Fruit fly (Drosophila melanogaster): ENCODE results near the gene CG4278.

CG4278 gene

DNA sequence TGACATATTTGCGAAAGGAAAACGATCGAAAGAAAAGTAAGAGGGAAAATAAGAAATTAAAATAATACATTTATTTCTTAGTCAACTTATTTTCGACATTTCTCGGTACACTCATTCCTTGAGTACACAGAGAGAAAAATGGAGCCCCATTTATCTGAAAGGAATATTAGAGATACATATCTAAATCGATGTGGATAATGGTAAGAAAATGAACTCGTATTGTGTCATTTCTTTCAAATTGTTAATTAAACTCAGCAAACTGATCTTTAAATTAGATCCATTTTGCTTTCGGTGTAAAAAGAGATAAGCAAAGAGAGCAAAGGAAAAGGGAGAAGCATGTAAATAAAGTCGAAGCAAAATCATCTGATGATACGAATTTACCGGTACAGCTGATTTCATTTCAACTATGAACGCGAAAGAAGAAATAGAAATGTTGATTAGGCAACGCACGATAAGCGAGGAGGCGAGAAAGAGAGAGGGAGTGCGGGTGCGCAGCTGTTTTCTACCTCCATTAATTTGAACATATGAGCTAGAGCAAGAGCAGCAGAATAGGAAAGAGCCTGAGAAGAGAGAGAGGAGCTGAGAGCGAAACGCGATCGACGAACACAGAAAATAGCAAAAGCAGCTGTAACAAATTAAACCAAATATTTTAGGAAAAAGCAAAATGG lies 41.0 kb upstream of the CG4278 start (continued):
- TF ChIP-seq CG10669 (GFP tag; optimal IDR thresholded peaks at IDR 0.05) = peak; percentile 87
- peak; percentile 83 for TF ChIP-seq CG1621 (tag; optimal IDR thresholded peaks at IDR 0.05)
- peak; percentile 22 for TF ChIP-seq fkh (GFP tag; optimal IDR thresholded peaks at IDR 0.05)
- peak; percentile 86 for TF ChIP-seq Ets96B (tag; optimal IDR thresholded peaks at IDR 0.05)
- peak in 1 of 2 experiments; percentile 70 for TF ChIP-seq ss (GFP tag; optimal IDR thresholded peaks at IDR 0.05)
- peak; percentile 91 for TF ChIP-seq OdsH (GFP tag; optimal IDR thresholded peaks at IDR 0.05)
- TF ChIP-seq cyc (GFP tag; optimal IDR thresholded peaks at IDR 0.05) = peak; percentile 92
- no peak for TF ChIP-seq CG6163 (GFP tag; IDR thresholded peaks at IDR 0.05)
- TF ChIP-seq Eip78C (GFP tag) = peak; percentile 97
- peak; percentile 82 for TF ChIP-seq Eip93F (GFP tag; optimal IDR thresholded peaks at IDR 0.05)
- TF ChIP-seq achi (GFP tag; optimal IDR thresholded peaks at IDR 0.05) = peak; percentile 83
- TF ChIP-seq CG10631 (GFP tag; optimal IDR thresholded peaks at IDR 0.05) = peak; percentile 87
- TF ChIP-seq CG6808 (GFP tag; optimal IDR thresholded peaks at IDR 0.05) = peak; percentile 69
- peak; percentile 71 for TF ChIP-seq dac (GFP tag; optimal IDR thresholded peaks at IDR 0.05)
- TF ChIP-seq CG6792 (GFP tag; optimal IDR thresholded peaks at IDR 0.05) = peak; percentile 85
- TF ChIP-seq dsx (GFP tag; optimal IDR thresholded peaks at IDR 0.05; ENCODE audit: poor library complexity, severe bottlenecking) = peak; percentile 75
- peak; percentile 85 for TF ChIP-seq CG8632 (GFP tag; optimal IDR thresholded peaks at IDR 0.05)
- peak; percentile 93 for TF ChIP-seq Sox102F (GFP tag; optimal IDR thresholded peaks at IDR 0.05)
- no peak for TF ChIP-seq eg (GFP tag; IDR thresholded peaks at IDR 0.05)
- TF ChIP-seq CG34406 (GFP tag; optimal IDR thresholded peaks at IDR 0.05) = peak; percentile 86
- no peak for TF ChIP-seq Gug (GFP tag; IDR thresholded peaks at IDR 0.05)
- peak; percentile 83 for TF ChIP-seq CG32006 (GFP tag; optimal IDR thresholded peaks at IDR 0.05)
- TF ChIP-seq CG11902 (GFP tag; optimal IDR thresholded peaks at IDR 0.05) = peak; percentile 89
- peak; percentile 92 for TF ChIP-seq topi (GFP tag; optimal IDR thresholded peaks at IDR 0.05)

dm6 chr2L:16286360-16287005 lies 40.4 kb upstream of the CG4278 start:
- peak; percentile 63 for TF ChIP-seq Eip75B (GFP tag; optimal IDR thresholded peaks at IDR 0.05)
- TF ChIP-seq Met (GFP tag; optimal IDR thresholded peaks at IDR 0.05) = peak; percentile 68
- peak; percentile 67 for TF ChIP-seq CG3032 (tag; optimal IDR thresholded peaks at IDR 0.05)
- no peak for TF ChIP-seq fd85E (GFP tag; optimal IDR thresholded peaks at IDR 0.05)
- TF ChIP-seq Sox14 (GFP tag; optimal IDR thresholded peaks at IDR 0.05) = peak; percentile 81
- peak; percentile 27 for TF ChIP-seq CG11902 (GFP tag; optimal IDR thresholded peaks at IDR 0.05)
- TF ChIP-seq Eip93F (GFP tag; optimal IDR thresholded peaks at IDR 0.05) = no peak
- TF ChIP-seq dsx (GFP tag; optimal IDR thresholded peaks at IDR 0.05; ENCODE audit: poor library complexity, severe bottlenecking) = peak; percentile 71
- no peak for TF ChIP-seq Blimp-1 (GFP tag; optimal IDR thresholded peaks at IDR 0.05)
- peak; percentile 69 for TF ChIP-seq lz (GFP tag; optimal IDR thresholded peaks at IDR 0.05)
- TF ChIP-seq Smox (GFP tag; optimal IDR thresholded peaks at IDR 0.05) = peak; percentile 53
- TF ChIP-seq CG8632 (GFP tag; optimal IDR thresholded peaks at IDR 0.05) = peak; percentile 72
- TF ChIP-seq CG7368 (GFP tag; optimal IDR thresholded peaks at IDR 0.05) = peak; percentile 17
- TF ChIP-seq CG11762 (GFP tag; optimal IDR thresholded peaks at IDR 0.05; ENCODE audit: insufficient read depth) = peak; percentile 67
- peak; percentile 57 for TF ChIP-seq fkh (GFP tag; optimal IDR thresholded peaks at IDR 0.05)
- peak; percentile 57 for TF ChIP-seq CG16779 (tag; optimal IDR thresholded peaks at IDR 0.05)
- TF ChIP-seq Hr39 (GFP tag; optimal IDR thresholded peaks at IDR 0.05) = peak; percentile 68
- TF ChIP-seq spab (GFP tag; optimal IDR thresholded peaks at IDR 0.05) = peak; percentile 72
- TF ChIP-seq net (GFP tag; optimal IDR thresholded peaks at IDR 0.05) = peak; percentile 80
- peak; percentile 65 for TF ChIP-seq CG34406 (GFP tag; optimal IDR thresholded peaks at IDR 0.05)
- peak; percentile 83 for TF ChIP-seq CG6276 (GFP tag; optimal IDR thresholded peaks at IDR 0.05)
- peak; percentile 51 for TF ChIP-seq CG8319 (GFP tag; optimal IDR thresholded peaks at IDR 0.05)
- TF ChIP-seq CG9139 (GFP tag; optimal IDR thresholded peaks at IDR 0.05) = peak; percentile 63
- no peak for TF ChIP-seq Gug (GFP tag; IDR thresholded peaks at IDR 0.05)
- TF ChIP-seq CG10631 (GFP tag; optimal IDR thresholded peaks at IDR 0.05) = peak; percentile 81
- peak; percentile 45 for TF ChIP-seq cyc (GFP tag; optimal IDR thresholded peaks at IDR 0.05)
- peak; percentile 48 for TF ChIP-seq vri (GFP tag; optimal IDR thresholded peaks at IDR 0.05)
- no peak for TF ChIP-seq CG15336 (GFP tag; IDR thresholded peaks at IDR 0.05)
- peak; percentile 13 for TF ChIP-seq Sox15 (GFP tag; optimal IDR thresholded peaks at IDR 0.05)
- TF ChIP-seq Ets96B (tag; optimal IDR thresholded peaks at IDR 0.05) = peak; percentile 75
- peak; percentile 53 for TF ChIP-seq Lpt (GFP tag; optimal IDR thresholded peaks at IDR 0.05)
- TF ChIP-seq CG8119 (GFP tag; IDR thresholded peaks at IDR 0.05) = no peak
- peak; percentile 86 for TF ChIP-seq CG32006 (GFP tag; optimal IDR thresholded peaks at IDR 0.05)
- TF ChIP-seq OdsH (GFP tag; optimal IDR thresholded peaks at IDR 0.05) = peak; percentile 67
- peak; percentile 49 for TF ChIP-seq dac (GFP tag; optimal IDR thresholded peaks at IDR 0.05)
- peak; percentile 58 to 60 for TF ChIP-seq ss (GFP tag; optimal IDR thresholded peaks at IDR 0.05)

Measured in whole organism, prepupa.